Worm (Caenorhabditis elegans): Measurements from ENCODE around the gene M04B2.7.

DNA sequence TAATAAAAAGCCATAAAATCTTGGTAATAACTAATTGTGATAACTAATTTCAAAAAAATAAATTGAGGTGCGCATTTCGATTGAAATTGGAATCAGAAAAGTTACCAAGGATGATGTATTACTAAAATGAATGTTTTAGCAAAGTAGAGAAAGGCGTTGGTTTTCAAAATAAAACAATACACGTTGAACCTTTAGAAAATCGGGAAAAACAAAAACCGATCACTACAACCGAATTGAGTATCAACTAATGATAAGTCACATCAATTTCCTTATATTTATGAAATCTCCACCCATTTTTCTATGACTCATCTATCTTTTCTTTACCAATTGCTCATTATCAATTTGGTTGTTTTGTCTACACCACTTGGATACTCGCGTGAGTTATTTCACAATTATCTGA lies 48.1 kb downstream of the M04B2.7 start, which contains the start of gene H21P03.10:
- TF ChIP-seq him-1 (tag; optimal IDR thresholded peaks at IDR 0.05) (no peak), W03F9.2 (tag; optimal IDR thresholded peaks at IDR 0.05) (no peak), dao-5 (tag; optimal IDR thresholded peaks at IDR 0.05) (no peak)
